Fruit fly (Drosophila melanogaster): Measurements from ENCODE around the gene Sirup.

- TF ChIP-seq CTCF (optimal IDR thresholded peaks at IDR 0.05) (no peak), CG8478 (optimal IDR thresholded peaks at IDR 0.05) (no peak)
These were observed 12.5 kb upstream of the Sirup start for dm6 chr2L:7986210-7986609.
